Worm (Caenorhabditis elegans) whole organism, L4 larva: ENCODE data around the gene srw-42.

Experiments used
- D1046.2 ChIP-seq: fragments of 200-800 bp; sonication (Bioruptor generic); IDR thresholded peaks from 2 replicates; pipeline ENCODE4 v1.3.6; 2022; ENCODE audit warnings: missing genetic modification characterization, missing compliant biosample characterization
- F10B5.3 ChIP-seq: sonication (generic microtip); optimal IDR thresholded peaks from 2 replicates; lab custom pipeline; 2016; ENCODE audit warnings: mild to moderate bottlenecking, missing genetic modification characterization, missing compliant biosample characterization
- F37D6.2 ChIP-seq: sonication (generic microtip); optimal IDR thresholded peaks from 2 replicates; lab custom pipeline; 2016; ENCODE audit warnings: mild to moderate bottlenecking, missing genetic modification characterization, missing compliant biosample characterization
- F44E2.7 ChIP-seq: fragments of 200-800 bp; sonication (Bioruptor generic); IDR thresholded peaks from 2 replicates; pipeline ENCODE4 v2.1.2; 2022; ENCODE audit warnings: missing genetic modification characterization, missing compliant biosample characterization
- R02D3.7 ChIP-seq: fragments of 150-350 bp; sonication (generic microtip); optimal IDR thresholded peaks from 3 replicates; lab custom pipeline; 2014; ENCODE audit warnings: missing biosample characterization, missing genetic modification characterization
- Y75B8A.6 ChIP-seq: fragments of 200-800 bp; sonication (Bioruptor generic); IDR thresholded peaks from 2 replicates; pipeline ENCODE4 v1.3.6; 2022; ENCODE audit warnings: missing genetic modification reagents, missing genetic modification characterization, missing compliant biosample characterization
- ZK337.2 ChIP-seq: fragments of 200-800 bp; sonication (Bioruptor generic); IDR thresholded peaks from 2 replicates; pipeline ENCODE4 v1.3.6; 2022; ENCODE audit warnings: missing genetic modification reagents, missing genetic modification characterization, missing compliant biosample characterization
- ZK546.5 ChIP-seq, 2 experiments: sonication (generic microtip); optimal IDR thresholded peaks; 2 replicates each; lab custom pipeline; 2017; ENCODE audit warnings: missing biosample characterization in 2 of 2, missing genetic modification characterization in 2 of 2
- aha-1 ChIP-seq: fragments of 150-350 bp; peaks from one replicate; lab custom pipeline; 2014; ENCODE audit warnings: missing biosample characterization, missing genetic modification characterization
- aly-2 ChIP-seq: sonication (generic microtip); optimal IDR thresholded peaks from 2 replicates; lab custom pipeline; 2018; ENCODE audit warnings: missing biosample characterization, missing genetic modification characterization
- ceh-20 ChIP-seq: fragments of 200-800 bp; sonication (Bioruptor generic); IDR thresholded peaks from 2 replicates; pipeline ENCODE4 v1.3.6; 2022; ENCODE audit warnings: missing genetic modification reagents, missing genetic modification characterization, missing compliant biosample characterization
- ceh-62 ChIP-seq: sonication (generic microtip); optimal IDR thresholded peaks from 2 replicates; lab custom pipeline; 2017; ENCODE audit warnings: missing biosample characterization, missing genetic modification characterization
- ceh-82 ChIP-seq: sonication (generic microtip); optimal IDR thresholded peaks from 2 replicates; lab custom pipeline; 2017; ENCODE audit warnings: missing biosample characterization, missing genetic modification characterization
- daf-12 ChIP-seq: fragments of 150-350 bp; optimal IDR thresholded peaks from 2 replicates; lab custom pipeline; 2014; ENCODE audit warnings: missing biosample characterization, missing genetic modification reagents, missing genetic modification characterization
- daf-19 ChIP-seq: fragments of 200-800 bp; sonication (Bioruptor generic); conservative IDR thresholded peaks from 2 replicates; pipeline ENCODE4 v1.3.6; 2022; ENCODE audit warnings: missing genetic modification characterization, missing compliant biosample characterization
- daf-8 ChIP-seq: fragments of 200-800 bp; sonication (Bioruptor generic); IDR thresholded peaks from 2 replicates; pipeline ENCODE4 v1.3.6; 2022; ENCODE audit warnings: missing genetic modification characterization, missing compliant biosample characterization
- fkh-10 ChIP-seq: fragments of 150-350 bp; optimal IDR thresholded peaks from 2 replicates; lab custom pipeline; 2014; ENCODE audit warnings: missing biosample characterization, missing genetic modification reagents, missing genetic modification characterization
- gei-8 ChIP-seq: fragments of 200-800 bp; sonication (Bioruptor generic); optimal IDR thresholded peaks from 2 replicates; lab custom pipeline; 2018; ENCODE audit warnings: mild to moderate bottlenecking, missing genetic modification characterization, missing compliant biosample characterization
- hlh-11 ChIP-seq: fragments of 200-800 bp; sonication (Bioruptor generic); optimal IDR thresholded peaks from 2 replicates; lab custom pipeline; 2018; ENCODE audit warnings: mild to moderate bottlenecking, missing genetic modification characterization, missing compliant biosample characterization
- jun-1 ChIP-seq: fragments of 150-350 bp; optimal IDR thresholded peaks from 2 replicates; lab custom pipeline; 2014; ENCODE audit warnings: missing biosample characterization, missing genetic modification reagents, missing genetic modification characterization
- lsy-2 ChIP-seq, 2 experiments: fragments of 150-350 bp in 1 of 2; sonication (generic microtip) in 1 of 2; optimal IDR thresholded peaks; 2 replicates each; lab custom pipeline; 2014 to 2017; ENCODE audit warnings: missing biosample characterization in 2 of 2, missing genetic modification characterization in 2 of 2
- madf-5 ChIP-seq, 2 experiments: fragments of 200-800 bp; sonication (Bioruptor generic); IDR thresholded peaks; 2 replicates each; pipeline ENCODE4 v1.3.6; 2022; ENCODE audit warnings: missing compliant biosample characterization in 2 of 2, missing genetic modification characterization in 2 of 2
- mxl-3 ChIP-seq: fragments of 200-800 bp; sonication (Bioruptor generic); optimal IDR thresholded peaks from 2 replicates; lab custom pipeline; 2018; ENCODE audit warnings: mild to moderate bottlenecking, missing genetic modification characterization, missing compliant biosample characterization
- nhr-237 ChIP-seq: sonication (generic microtip); optimal IDR thresholded peaks from 2 replicates; lab custom pipeline; 2017; ENCODE audit warnings: missing biosample characterization, missing genetic modification characterization
- nhr-41 ChIP-seq: fragments of 200-800 bp; sonication (Bioruptor generic); IDR thresholded peaks from 2 replicates; pipeline ENCODE4 v1.3.6; 2022; ENCODE audit warnings: missing genetic modification reagents, missing genetic modification characterization, missing compliant biosample characterization
- nhr-42 ChIP-seq: fragments of 200-800 bp; sonication (Bioruptor generic); IDR thresholded peaks from 2 replicates; pipeline ENCODE4 v1.3.6; 2022; ENCODE audit warnings: missing genetic modification characterization, missing compliant biosample characterization
- nhr-6 ChIP-seq: fragments of 150-350 bp; optimal IDR thresholded peaks from 2 replicates; lab custom pipeline; 2014; ENCODE audit warnings: missing biosample characterization, missing genetic modification characterization
- nhr-76 ChIP-seq: fragments of 150-350 bp; optimal IDR thresholded peaks from 2 replicates; lab custom pipeline; 2014; ENCODE audit warnings: missing biosample characterization, missing genetic modification characterization
- pha-4 ChIP-seq, 2 experiments: fragments of 150-350 bp in 1 of 2; fragments of 200-800 bp in 1 of 2; sonication (Bioruptor generic) in 1 of 2; IDR thresholded peaks in 1 of 2; optimal IDR thresholded peaks in 1 of 2; 2 replicates each; pipeline versions ENCODE4 v1.3.6 to Lab custom; 2014 to 2022; ENCODE audit warnings: missing genetic modification characterization in 2 of 2, missing genetic modification reagents in 2 of 2, missing biosample characterization in 1 of 2, missing compliant biosample characterization in 1 of 2
- saeg-2 ChIP-seq: fragments of 200-800 bp; sonication (Bioruptor generic); IDR thresholded peaks from 2 replicates; pipeline ENCODE4 v1.3.6; 2022; ENCODE audit warnings: missing genetic modification reagents, missing genetic modification characterization, missing compliant biosample characterization
- snpc-4 ChIP-seq: fragments of 150-350 bp; optimal IDR thresholded peaks from 2 replicates; lab custom pipeline; 2014; ENCODE audit warnings: missing biosample characterization, missing genetic modification characterization
- spr-1 ChIP-seq: sonication (generic microtip); optimal IDR thresholded peaks from 2 replicates; lab custom pipeline; 2016; ENCODE audit warnings: mild to moderate bottlenecking, missing genetic modification characterization, missing compliant biosample characterization
- spr-3 ChIP-seq: fragments of 200-800 bp; sonication (Bioruptor generic); optimal IDR thresholded peaks from 2 replicates; lab custom pipeline; 2018; ENCODE audit warnings: mild to moderate bottlenecking, missing genetic modification characterization, missing compliant biosample characterization
- tra-1 ChIP-seq: fragments of 200-800 bp; sonication (Bioruptor generic); IDR thresholded peaks from 2 replicates; pipeline ENCODE4 v1.3.6; 2022; ENCODE audit warnings: missing genetic modification reagents, missing genetic modification characterization, missing compliant biosample characterization
- unc-39 ChIP-seq: sonication (generic microtip); optimal IDR thresholded peaks from 2 replicates; lab custom pipeline; 2017; ENCODE audit warnings: missing biosample characterization, missing genetic modification characterization
- unc-62 ChIP-seq, 3 experiments: fragments of 150-350 bp in 1 of 3; sonication (generic microtip); optimal IDR thresholded peaks in 2 of 3; peaks in 1 of 3; 1 replicate in 1 of 3; 2 replicates in 2 of 3; lab custom pipeline; 2014 to 2017; ENCODE audit warnings: missing biosample characterization in 3 of 3, missing genetic modification characterization in 3 of 3, missing genetic modification reagents in 3 of 3, missing genotype in 1 of 3
- zip-11 ChIP-seq: fragments of 200-800 bp; sonication (Bioruptor generic); IDR thresholded peaks from 2 replicates; pipeline ENCODE4 v1.3.6; 2022; ENCODE audit warnings: missing genetic modification characterization, missing compliant biosample characterization
- ztf-11 ChIP-seq: fragments of 150-350 bp; optimal IDR thresholded peaks from 2 replicates; lab custom pipeline; 2014; ENCODE audit warnings: missing biosample characterization, missing genetic modification characterization

The srw-42 gene

ce11 chrV:16693732-16694131, at the start of gene srw-42:
Gene srw-42 (minus strand): TSS chrV:16693832.
- TF ChIP-seq zip-11 (GFP tag; lab: Robert Waterston, UW), result no peak
- TF ChIP-seq daf-12, result no peak
- TF ChIP-seq lsy-2 (tag; optimal IDR thresholded peaks at IDR 0.05; lab: Kevin White, UChicago), result no peak
- TF ChIP-seq nhr-6, result no peak
- TF ChIP-seq F44E2.7, result no peak
- no peak for TF ChIP-seq tra-1 (GFP tag; lab: Robert Waterston, UW)
- TF ChIP-seq nhr-237 (tag; lab: Kevin White, UChicago), result no peak
- no peak for TF ChIP-seq R02D3.7

- TF ChIP-seq aha-1 (peak; percentile 67), jun-1 (no peak), ZK337.2 (GFP tag; lab: Robert Waterston, UW) (no peak)
Measured at ce11 chrV:16742123-16742522, 48.5 kb upstream of the srw-42 start, which contains the start of gene T25E12.6. Gene T25E12.6 (plus strand): TSS chrV:16742423.

- TF ChIP-seq D1046.2 (GFP tag; lab: Robert Waterston, UW) (no peak), Y75B8A.6 (GFP tag; lab: Robert Waterston, UW) (no peak), aly-2 (tag; lab: Kevin White, UChicago) (no peak), fkh-10 (no peak), madf-5 (GFP tag; IDR thresholded peaks at IDR 0.05; lab: Robert Waterston, UW) (no peak), F10B5.3 (tag; lab: Kevin White, UChicago) (no peak)
Measured at ce11 chrV:16739100-16739499, 45.5 kb upstream of the srw-42 start, which contains the start of the genes clec-29 and clec-39. Gene clec-29 (minus strand): TSS chrV:16739200. Gene clec-39 (plus strand): TSS chrV:16739268.

- no peak for TF ChIP-seq nhr-42
- TF ChIP-seq F37D6.2, result no peak
- TF ChIP-seq spr-1 (tag; lab: Kevin White, UChicago), result no peak
- no peak for TF ChIP-seq D1046.2 (GFP tag; lab: Robert Waterston, UW)
- TF ChIP-seq gei-8 (GFP tag; lab: Kevin White, UChicago), result no peak
- no peak for TF ChIP-seq mxl-3 (GFP tag; lab: Kevin White, UChicago)
- TF ChIP-seq saeg-2, result no peak
- TF ChIP-seq unc-62 (GFP tag; optimal IDR thresholded peaks at IDR 0.05 in 1 of 2; lab: Kevin White, UChicago), result peak in 1 of 2 experiments; percentile 4
- TF ChIP-seq unc-62 (tag; optimal IDR thresholded peaks at IDR 0.05; lab: Kevin White, UChicago), result no peak
- TF ChIP-seq ceh-62 (tag; lab: Kevin White, UChicago), result no peak
Measured at ce11 chrV:16735518-16735917, 41.9 kb upstream of the srw-42 start, which contains the start of the genes clec-38 and clec-34. Gene clec-38 (minus strand): TSS chrV:16735618. Gene clec-34 (plus strand): TSS chrV:16735765.

DNA sequence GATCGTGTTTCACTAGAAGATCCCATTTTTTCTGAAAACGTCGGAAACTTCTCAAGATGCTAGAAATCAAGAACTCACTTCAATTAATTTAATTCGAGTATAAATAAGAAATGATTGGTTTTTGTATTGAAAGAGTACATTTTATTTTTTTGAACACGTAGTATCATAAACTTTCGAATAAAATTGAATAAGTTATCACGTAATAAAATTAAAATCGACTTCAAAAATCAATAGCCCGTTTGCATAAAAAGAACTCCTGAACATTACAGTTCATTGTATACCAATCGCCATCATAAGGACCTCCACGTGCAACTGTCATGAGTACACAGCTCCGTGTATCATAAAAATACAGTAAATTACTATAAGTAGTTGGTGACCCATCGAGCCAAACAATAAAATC, 40.0 kb upstream of the srw-42 start, which contains the start of gene T25E12.16:
Gene T25E12.16 (minus strand): TSS at position 101 of the 400 bp plus-strand sequence.
- TF ChIP-seq daf-19 (GFP tag; lab: Robert Waterston, UW), result no peak
- no peak for TF ChIP-seq nhr-42
- TF ChIP-seq ceh-20 (GFP tag; lab: Robert Waterston, UW), result no peak
- no peak for TF ChIP-seq daf-8 (GFP tag; lab: Robert Waterston, UW)
- TF ChIP-seq unc-39 (tag; lab: Kevin White, UChicago), result no peak
- TF ChIP-seq snpc-4, result no peak
- no peak for TF ChIP-seq lsy-2 (tag; optimal IDR thresholded peaks at IDR 0.05; lab: Kevin White, UChicago)
- no peak for TF ChIP-seq spr-3 (GFP tag; lab: Kevin White, UChicago)
- no peak for TF ChIP-seq D1046.2 (GFP tag; lab: Robert Waterston, UW)
- TF ChIP-seq F44E2.7, result no peak
- TF ChIP-seq ztf-11, result no peak
- no peak for TF ChIP-seq pha-4 (GFP tag; IDR thresholded peaks at IDR 0.05; lab: Robert Waterston, UW)
- TF ChIP-seq pha-4 (tag; optimal IDR thresholded peaks at IDR 0.05; lab: Kevin White, UChicago), result no peak
- no peak for TF ChIP-seq ceh-82 (tag; lab: Kevin White, UChicago)
- no peak for TF ChIP-seq ZK546.5 (tag; optimal IDR thresholded peaks at IDR 0.05; lab: Kevin White, UChicago)
- TF ChIP-seq nhr-76, result no peak
- no peak for TF ChIP-seq F37D6.2
- no peak for TF ChIP-seq nhr-41 (GFP tag; lab: Robert Waterston, UW)
- no peak for TF ChIP-seq hlh-11 (tag; lab: Kevin White, UChicago)
